Fruit fly (Drosophila melanogaster): ENCODE data around the gene Spn77Bb.
A peak's percentile ranks its signal among the peaks of the same experiment; 100 is the strongest.

Spn77Bb gene

DNA sequence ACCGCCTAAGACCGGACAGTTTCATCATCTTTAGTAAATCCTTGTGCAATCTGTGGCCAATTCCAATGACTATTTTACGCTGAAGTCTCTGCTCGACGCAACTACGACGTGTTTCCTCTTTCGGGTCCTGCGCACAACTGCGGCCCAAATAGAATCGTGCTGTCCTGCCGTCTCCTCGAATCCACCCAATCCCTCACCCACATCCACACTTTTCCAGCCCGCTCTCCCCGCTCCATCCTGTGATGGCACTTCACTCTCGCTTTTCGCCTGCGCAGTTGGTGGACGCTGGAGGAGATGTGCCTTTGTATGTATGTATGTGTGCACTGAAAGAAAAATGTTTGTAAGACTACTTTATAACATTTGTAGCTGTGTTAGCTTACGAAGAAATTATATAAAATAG is 14.6 kb upstream of the Spn77Bb start, which contains the start of gene CG32225 (continued):
- TF ChIP-seq ewg (GFP tag; optimal IDR thresholded peaks at IDR 0.05) (peak; percentile 99), nom (GFP tag; optimal IDR thresholded peaks at IDR 0.05) (peak; percentile 15), BtbVII (GFP tag; optimal IDR thresholded peaks at IDR 0.05) (no peak), Atf-2 (GFP tag; optimal IDR thresholded peaks at IDR 0.05) (no peak), Chrac-16 (GFP tag; optimal IDR thresholded peaks at IDR 0.05) (no peak), Deaf1 (tag; optimal IDR thresholded peaks at IDR 0.05) (peak; percentile 62)

DNA sequence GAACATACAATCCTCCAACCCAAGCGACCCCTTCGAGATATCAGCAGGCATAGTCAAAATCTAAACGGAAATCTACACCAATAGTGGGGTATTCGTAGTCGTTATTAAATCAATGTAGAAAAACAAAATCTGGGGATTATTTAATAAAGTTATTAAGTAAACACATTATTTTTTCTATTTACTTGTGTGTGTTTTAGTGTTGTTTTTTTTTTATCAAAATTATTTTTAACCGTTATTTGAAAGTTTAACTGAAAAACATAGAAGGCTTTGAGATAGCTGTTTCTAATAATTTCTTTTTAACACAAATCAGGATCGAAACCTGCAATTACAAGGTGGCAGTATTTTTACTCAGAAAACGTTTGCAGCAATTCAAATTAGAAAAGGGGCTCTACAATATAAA is 11.4 kb upstream of the Spn77Bb start, which contains the start of gene polo:
polo (plus strand) TSS at position 301 of the 400 bp plus-strand sequence.
- TF ChIP-seq tap (tag; optimal IDR thresholded peaks at IDR 0.05) (no peak), CkIIα-i1 (GFP tag; IDR thresholded peaks at IDR 0.05) (no peak), Optix (GFP tag; IDR thresholded peaks at IDR 0.05) (no peak), ase (GFP tag; IDR thresholded peaks at IDR 0.05) (no peak), fd64A (GFP tag; optimal IDR thresholded peaks at IDR 0.05) (no peak), CG4820 (GFP tag; optimal IDR thresholded peaks at IDR 0.05) (no peak), CG18599 (GFP tag; optimal IDR thresholded peaks at IDR 0.05) (no peak), CG9437 (GFP tag; optimal IDR thresholded peaks at IDR 0.05) (no peak), dati (GFP tag; IDR thresholded peaks at IDR 0.05) (no peak), Taf1 (GFP tag; IDR thresholded peaks at IDR 0.05) (no peak), CG8290 (GFP tag; optimal IDR thresholded peaks at IDR 0.05) (no peak), CG8290 (tag; optimal IDR thresholded peaks at IDR 0.05) (no peak), CG11695 (GFP tag; IDR thresholded peaks at IDR 0.05) (no peak), CG13424 (tag; optimal IDR thresholded peaks at IDR 0.05) (no peak), CG8944 (GFP tag; optimal IDR thresholded peaks at IDR 0.05) (no peak), h (optimal IDR thresholded peaks at IDR 0.05) (no peak)

DNA sequence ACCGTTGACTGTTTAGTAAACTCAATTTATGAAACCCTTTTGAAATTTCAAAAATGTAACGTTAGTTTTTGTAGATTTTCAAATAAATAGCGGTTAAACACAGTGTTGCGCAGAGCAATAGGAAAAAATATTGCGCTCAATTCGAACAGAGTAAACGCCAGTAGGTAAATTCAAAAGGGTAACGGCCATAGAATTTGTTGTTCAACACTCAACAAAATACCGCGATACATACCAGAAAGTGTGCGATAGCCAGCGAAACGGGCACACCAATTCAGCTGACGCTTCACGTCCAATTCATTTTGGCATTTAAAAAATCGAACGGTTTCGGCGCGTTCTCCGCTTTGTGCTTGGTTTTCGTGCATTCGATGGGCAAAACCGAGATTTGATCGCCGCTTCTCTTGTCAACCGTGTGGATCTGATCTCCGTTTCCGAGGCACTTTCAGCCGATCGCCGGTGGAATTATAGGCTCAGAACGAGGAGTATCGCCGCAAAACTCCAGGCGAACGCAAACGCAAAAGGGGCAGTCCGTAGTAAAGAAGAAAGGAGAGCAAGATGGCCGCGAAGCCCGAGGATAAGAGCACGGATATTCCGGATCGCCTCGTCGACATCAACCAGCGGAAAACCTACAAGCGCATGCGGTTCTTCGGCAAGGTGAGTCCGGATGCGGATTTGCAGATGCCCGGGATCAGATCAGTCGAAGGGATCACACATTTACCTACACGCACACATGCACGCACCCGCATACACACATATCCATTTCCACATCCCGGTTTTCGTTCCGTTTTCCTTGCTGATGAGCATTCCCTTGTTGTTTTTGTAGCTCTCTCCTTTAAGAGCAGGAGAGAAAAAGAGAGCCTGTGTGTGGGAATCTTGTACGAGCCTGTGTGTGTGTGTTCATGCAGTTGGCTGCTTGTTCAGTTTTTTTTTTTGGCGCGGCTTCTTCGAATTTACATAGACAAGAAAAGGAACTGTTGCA is 10.7 kb upstream of the Spn77Bb start:
- TF ChIP-seq CG31224 (GFP tag; IDR thresholded peaks at IDR 0.05) (no peak), Myb (GFP tag; optimal IDR thresholded peaks at IDR 0.05) (peak; percentile 100), ATbp (GFP tag; optimal IDR thresholded peaks at IDR 0.05) (no peak), Dp (GFP tag; optimal IDR thresholded peaks at IDR 0.05) (peak; percentile 91), mld (GFP tag; IDR thresholded peaks at IDR 0.05; ENCODE audit: partially characterized antibody) (peak; percentile 57; the same call in 1 of the 3 replicates), tin (GFP tag; optimal IDR thresholded peaks at IDR 0.05) (peak; percentile 52), Dip3 (GFP tag; optimal IDR thresholded peaks at IDR 0.05) (peak; percentile 59), chinmo (GFP tag; IDR thresholded peaks at IDR 0.05; ENCODE audit: partially characterized antibody) (no peak), sisA (GFP tag; IDR thresholded peaks at IDR 0.05) (peak; percentile 38; the same call in 1 of the 2 replicates), sug (tag; optimal IDR thresholded peaks at IDR 0.05) (peak; percentile 46), da (GFP tag; optimal IDR thresholded peaks at IDR 0.05) (peak; percentile 28), CG11723 (GFP tag; optimal IDR thresholded peaks at IDR 0.05) (no peak), CG14441 (GFP tag; IDR thresholded peaks at IDR 0.05) (peak; percentile 30; the same call in 1 of the 2 replicates), Usf (GFP tag; optimal IDR thresholded peaks at IDR 0.05) (no peak), CG4820 (GFP tag; optimal IDR thresholded peaks at IDR 0.05) (no peak), CoRest (tag; optimal IDR thresholded peaks at IDR 0.05) (peak; percentile 70), gro (GFP tag; optimal IDR thresholded peaks at IDR 0.05) (peak; percentile 77), MESR4 (GFP tag; optimal IDR thresholded peaks at IDR 0.05) (peak; percentile 31), fd3F (GFP tag; optimal IDR thresholded peaks at IDR 0.05) (no peak), CG4404 (GFP tag; IDR thresholded peaks at IDR 0.05) (0 out of 2 replicates have a peak, but pooled peaks have one; percentile 9), Adf1 (GFP tag; IDR thresholded peaks at IDR 0.05) (peak; percentile 43; the same call in 1 of the 2 replicates), CG1647 (GFP tag; optimal IDR thresholded peaks at IDR 0.05) (peak; percentile 8), Med (GFP tag) (peak; percentile 92), HLHmδ (GFP tag; optimal IDR thresholded peaks at IDR 0.05) (no peak), CTCF (GFP tag; optimal IDR thresholded peaks at IDR 0.05) (peak; percentile 38), mirr (GFP tag; optimal IDR thresholded peaks at IDR 0.05) (no peak), ara (GFP tag; IDR thresholded peaks at IDR 0.05) (peak; percentile 61; the same call in 1 of the 2 replicates)
